Fruit fly (Drosophila melanogaster) S2 (cell line): Measurements from ENCODE around the gene Idh3b.

Experiments
- CG8478 ChIP-seq: fragments of >200 bp; optimal IDR thresholded peaks from 2 replicates; lab custom pipeline; 2018
- CTCF ChIP-seq, 2 experiments: fragments of >200 bp; optimal IDR thresholded peaks; 2 replicates each; lab custom pipeline; 2018

- TF ChIP-seq CTCF (optimal IDR thresholded peaks at IDR 0.05; lab: Kevin White, UChicago) = no peak
- no peak for TF ChIP-seq CG8478 (lab: Kevin White, UChicago)
Observed at dm6 chr3R:22027743-22028099, 8.5 kb upstream of the Idh3b start.
